Worm (Caenorhabditis elegans) whole organism, L1 larva: ENCODE measurements around the gene srg-20.
"Not testable (repeated sequence)": the region's sequence is repeated elsewhere in the genome, so short reads cannot be mapped to it uniquely, and the experiment has no call there.

Source experiments
- aha-1 ChIP-seq: fragments of 150-350 bp; optimal IDR thresholded peaks from 2 replicates; lab custom pipeline; 2014; ENCODE audit warnings: missing biosample characterization, missing genetic modification characterization
- fkh-10 ChIP-seq: sonication (generic microtip); optimal IDR thresholded peaks from 2 replicates; lab custom pipeline; 2017; ENCODE audit warnings: missing biosample characterization, missing genetic modification reagents, missing genetic modification characterization
- fos-1 ChIP-seq: fragments of 150-350 bp; optimal IDR thresholded peaks from 2 replicates; lab custom pipeline; 2014; ENCODE audit warnings: missing biosample characterization, missing genetic modification characterization
- jun-1 ChIP-seq: fragments of 150-350 bp; optimal IDR thresholded peaks from 2 replicates; lab custom pipeline; 2014; ENCODE audit warnings: missing biosample characterization, missing genetic modification reagents, missing genetic modification characterization
- mef-2 ChIP-seq: fragments of 150-350 bp; optimal IDR thresholded peaks from 2 replicates; lab custom pipeline; 2014; ENCODE audit warnings: missing biosample characterization, missing genetic modification characterization
- nhr-11 ChIP-seq: fragments of 150-350 bp; optimal IDR thresholded peaks from 2 replicates; lab custom pipeline; 2014; ENCODE audit warnings: missing biosample characterization, missing genetic modification characterization
- nhr-12 ChIP-seq: sonication (generic microtip); optimal IDR thresholded peaks from 2 replicates; lab custom pipeline; 2017; ENCODE audit warnings: missing biosample characterization, missing genetic modification characterization
- nhr-76 ChIP-seq: sonication (generic microtip); optimal IDR thresholded peaks from 2 replicates; lab custom pipeline; 2017; ENCODE audit warnings: missing biosample characterization, missing genetic modification characterization
- rnt-1 ChIP-seq: sonication (generic microtip); optimal IDR thresholded peaks from 2 replicates; lab custom pipeline; 2016; ENCODE audit warnings: mild to moderate bottlenecking, missing genetic modification characterization, moderate library complexity, missing compliant biosample characterization
- snu-23 ChIP-seq: sonication (generic microtip); optimal IDR thresholded peaks from 2 replicates; lab custom pipeline; 2016; ENCODE audit warnings: missing genetic modification characterization, missing compliant biosample characterization
- zag-1 ChIP-seq: fragments of 150-350 bp; optimal IDR thresholded peaks from 2 replicates; lab custom pipeline; 2014; ENCODE audit warnings: missing biosample characterization, missing genetic modification characterization
- ztf-11 ChIP-seq, 2 experiments: sonication (generic microtip); optimal IDR thresholded peaks; 2 replicates each; lab custom pipeline; 2016 to 2017; ENCODE audit warnings: missing genetic modification characterization in 2 of 2, missing biosample characterization in 1 of 2, missing compliant biosample characterization in 1 of 2

DNA sequence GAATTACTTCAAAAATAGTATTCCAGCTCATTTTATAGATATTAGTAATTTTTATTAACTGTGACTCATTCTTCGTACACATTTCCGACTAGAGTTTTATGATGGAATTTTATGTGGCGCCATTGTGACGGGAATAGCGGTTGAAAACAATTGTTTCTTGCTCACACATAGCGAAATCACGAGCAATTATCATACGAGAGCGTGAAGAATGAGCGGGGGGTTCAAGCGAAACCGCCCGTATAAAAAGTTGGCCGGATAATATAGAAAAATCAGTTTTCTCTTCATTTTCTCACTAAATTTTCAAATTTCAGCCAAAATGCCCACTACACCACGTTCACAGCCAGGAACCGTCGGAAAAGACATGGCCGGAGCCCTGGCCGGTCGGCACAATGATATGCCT, 3.0 kb upstream of the srg-20 start, which contains the start of gene C08E3.1:
- TF ChIP-seq fkh-10; nhr-12 (tag; lab: Kevin White, UChicago); nhr-76 (tag; lab: Kevin White, UChicago); fos-1 (tag; lab: Kevin White, UChicago); ztf-11 (tag; optimal IDR thresholded peaks at IDR 0.05; lab: Kevin White, UChicago); mef-2 (tag; lab: Kevin White, UChicago); nhr-11 (tag; lab: Kevin White, UChicago); aha-1 (tag; lab: Kevin White, UChicago); zag-1 (tag; lab: Kevin White, UChicago); rnt-1; snu-23 (GFP tag; lab: Kevin White, UChicago); jun-1 (tag; lab: Kevin White, UChicago): not testable (repeated sequence)
